Fruit fly (Drosophila melanogaster) whole organism, embryonic: ENCODE data around the gene Pop5.

Source experiments
- ATbp ChIP-seq: fragments of 200-800 bp; sonication (Bioruptor generic); optimal IDR thresholded peaks from 2 replicates; lab custom pipeline; 2017; ENCODE audit warnings: missing biosample characterization, mild to moderate bottlenecking, missing genetic modification characterization, missing genetic modification reagents
- Atf6 ChIP-seq: fragments of 200-800 bp; sonication (Bioruptor generic); IDR thresholded peaks from 2 replicates; pipeline ENCODE4 v1.3.6; 2022; ENCODE audit warnings: missing biosample characterization, missing genetic modification characterization
- Bteb2 ChIP-seq: fragments of 200-800 bp; sonication (Bioruptor generic); optimal IDR thresholded peaks from 2 replicates; lab custom pipeline; 2016; ENCODE audit warnings: missing biosample characterization, missing genetic modification characterization
- CG10543 ChIP-seq: fragments of 200-800 bp; sonication (Bioruptor generic); optimal IDR thresholded peaks from 3 replicates; lab custom pipeline; 2017; ENCODE audit warnings: missing biosample characterization, mild to moderate bottlenecking, missing genetic modification characterization, moderate library complexity
- CG11456 ChIP-seq: fragments of 200-800 bp; sonication (Bioruptor generic); IDR thresholded peaks from 3 replicates; pipeline ENCODE4 v1.3.6; 2022; ENCODE audit warnings: missing biosample characterization, missing genetic modification characterization
- CG12299 ChIP-seq: fragments of 200-800 bp; sonication (Bioruptor generic); optimal IDR thresholded peaks from 2 replicates; lab custom pipeline; 2018; ENCODE audit warnings: missing biosample characterization, mild to moderate bottlenecking, missing genetic modification characterization
- CG13296 ChIP-seq: fragments of 200-800 bp; sonication (Bioruptor generic); optimal IDR thresholded peaks from 3 replicates; lab custom pipeline; 2018; ENCODE audit warnings: missing biosample characterization, mild to moderate bottlenecking, missing genetic modification characterization
- CG13624 ChIP-seq: fragments of 200-800 bp; sonication (Bioruptor generic); optimal IDR thresholded peaks from 2 replicates; lab custom pipeline; 2016; ENCODE audit warnings: missing biosample characterization, missing genetic modification characterization
- CG17568 ChIP-seq: fragments of 200-800 bp; sonication (Bioruptor generic); optimal IDR thresholded peaks from 2 replicates; lab custom pipeline; 2018; ENCODE audit warnings: missing biosample characterization, mild to moderate bottlenecking, missing genetic modification characterization, moderate library complexity
- CG2129 ChIP-seq: fragments of 200-800 bp; sonication (Bioruptor generic); IDR thresholded peaks from 2 replicates; pipeline ENCODE4 v1.3.6; 2022; ENCODE audit warnings: missing biosample characterization, missing genetic modification characterization; ENCODE audit not compliant: partially characterized antibody
- CG31224 ChIP-seq: fragments of 200-800 bp; sonication (Bioruptor generic); IDR thresholded peaks from 2 replicates; pipeline ENCODE4 v1.3.6; 2022; ENCODE audit warnings: missing biosample characterization, missing genetic modification characterization
- CG32532 ChIP-seq: fragments of 200-800 bp; sonication (Bioruptor generic); IDR thresholded peaks from 2 replicates; pipeline ENCODE4 v1.3.6; 2022; ENCODE audit warnings: missing biosample characterization, missing genetic modification characterization
- CG3847 ChIP-seq: fragments of 200-800 bp; sonication (Bioruptor generic); IDR thresholded peaks from 2 replicates; pipeline ENCODE4 v1.3.6; 2022; ENCODE audit warnings: missing biosample characterization, missing genetic modification characterization
- CG5245 ChIP-seq: fragments of 200-800 bp; sonication (Bioruptor generic); optimal IDR thresholded peaks from 3 replicates; lab custom pipeline; 2016; ENCODE audit warnings: missing biosample characterization, missing genetic modification characterization
- CG7987 ChIP-seq: fragments of 200-800 bp; sonication (Bioruptor generic); optimal IDR thresholded peaks from 2 replicates; lab custom pipeline; 2018; ENCODE audit warnings: missing biosample characterization, mild to moderate bottlenecking, missing genetic modification characterization, moderate library complexity
- CG8290 ChIP-seq, 3 experiments: fragments of 200-800 bp; sonication (Bioruptor generic); optimal IDR thresholded peaks; 2 replicates each; lab custom pipeline; 2016 to 2019; ENCODE audit warnings: missing biosample characterization in 3 of 3, missing genetic modification characterization in 3 of 3, mild to moderate bottlenecking in 2 of 3, moderate library complexity in 1 of 3
- CG8359 ChIP-seq: fragments of 200-800 bp; sonication (Bioruptor generic); optimal IDR thresholded peaks from 2 replicates; lab custom pipeline; 2017; ENCODE audit warnings: missing biosample characterization, mild to moderate bottlenecking, missing genetic modification characterization, borderline replicate concordance
- CHES-1-like ChIP-seq: fragments of 200-800 bp; sonication (Bioruptor generic); optimal IDR thresholded peaks from 2 replicates; lab custom pipeline; 2016; ENCODE audit warnings: missing biosample characterization, missing genetic modification characterization
- Deaf1 ChIP-seq: fragments of 200-800 bp; optimal IDR thresholded peaks from 3 replicates; lab custom pipeline; 2019; ENCODE audit warnings: missing biosample characterization, mild to moderate bottlenecking, missing genetic modification characterization, moderate library complexity
- Fer2 ChIP-seq: fragments of 200-800 bp; sonication (Bioruptor generic); optimal IDR thresholded peaks from 2 replicates; lab custom pipeline; 2018; ENCODE audit warnings: missing biosample characterization, mild to moderate bottlenecking, missing genetic modification characterization, moderate library complexity
- Gsc ChIP-seq: fragments of 200-800 bp; sonication (Bioruptor generic); IDR thresholded peaks from 2 replicates; pipeline ENCODE4 v1.3.6; 2022; ENCODE audit warnings: missing biosample characterization, missing genetic modification characterization
- Gug ChIP-seq: fragments of 200-800 bp; sonication (Bioruptor generic); IDR thresholded peaks from 4 replicates; pipeline ENCODE4 v1.3.6; 2022; ENCODE audit warnings: missing biosample characterization, missing genetic modification characterization
- Hr51 ChIP-seq, 2 experiments: fragments of 200-800 bp; sonication (Bioruptor generic); optimal IDR thresholded peaks; 2 replicates in 1 of 2; 3 replicates in 1 of 2; lab custom pipeline; 2016 to 2018; ENCODE audit warnings: missing biosample characterization in 2 of 2, missing genetic modification characterization in 2 of 2, mild to moderate bottlenecking in 1 of 2, moderate library complexity in 1 of 2
- Med ChIP-seq: fragments of 200-800 bp; sonication (Bioruptor generic); peaks from one replicate; lab custom pipeline; 2016; ENCODE audit warnings: missing biosample characterization, missing genetic modification characterization, mild to moderate bottlenecking, inconsistent platforms, moderate library complexity
- Nf-YC ChIP-seq: fragments of 200-800 bp; optimal IDR thresholded peaks from 3 replicates; lab custom pipeline; 2019; ENCODE audit warnings: missing biosample characterization, mild to moderate bottlenecking, missing genetic modification characterization, moderate library complexity
- Optix ChIP-seq: fragments of 200-800 bp; sonication (Bioruptor generic); IDR thresholded peaks from 3 replicates; pipeline ENCODE4 v1.3.6; 2022; ENCODE audit warnings: missing biosample characterization, missing genetic modification characterization
- Ravus ChIP-seq: fragments of 200-800 bp; sonication (Bioruptor generic); IDR thresholded peaks from 2 replicates; pipeline ENCODE4 v1.3.6; 2022; ENCODE audit warnings: missing biosample characterization, missing genetic modification characterization
- Trl ChIP-seq, 3 experiments: fragments of >200 bp in 2 of 3; fragments of 200-800 bp in 1 of 3; sonication (Bioruptor generic) in 1 of 3; optimal IDR thresholded peaks; 2 replicates in 1 of 3; 3 replicates in 2 of 3; lab custom pipeline; 2016 to 2017; ENCODE audit warnings: missing biosample characterization in 1 of 3, missing genetic modification characterization in 1 of 3
- abd-A ChIP-seq: fragments of 200-800 bp; sonication (Bioruptor generic); optimal IDR thresholded peaks from 3 replicates; lab custom pipeline; 2019; ENCODE audit warnings: missing biosample characterization, mild to moderate bottlenecking, missing genetic modification characterization, moderate library complexity
- ap ChIP-seq: fragments of 200-800 bp; sonication (Bioruptor generic); IDR thresholded peaks from 2 replicates; pipeline ENCODE4 v1.3.6; 2022; ENCODE audit warnings: missing biosample characterization, missing genetic modification characterization
- br ChIP-seq: fragments of >200 bp; optimal IDR thresholded peaks from 2 replicates; lab custom pipeline; 2017
- croc ChIP-seq: fragments of 200-800 bp; sonication (Bioruptor generic); conservative IDR thresholded peaks from 3 replicates; pipeline ENCODE4 v1.3.6; 2022; ENCODE audit warnings: missing biosample characterization, missing genetic modification characterization
- cwo ChIP-seq: fragments of 200-800 bp; sonication (Bioruptor generic); optimal IDR thresholded peaks from 3 replicates; lab custom pipeline; 2017; ENCODE audit warnings: missing biosample characterization, missing genetic modification characterization, mild to moderate bottlenecking, moderate library complexity, missing genetic modification reagents
- ftz-f1 ChIP-seq: fragments of 200-800 bp; sonication (Bioruptor generic); optimal IDR thresholded peaks from 2 replicates; lab custom pipeline; 2016; ENCODE audit warnings: missing biosample characterization, missing genetic modification characterization
- fu2 ChIP-seq: fragments of 200-800 bp; sonication (Bioruptor generic); optimal IDR thresholded peaks from 2 replicates; lab custom pipeline; 2016; ENCODE audit warnings: missing biosample characterization, missing genetic modification characterization
- hkb ChIP-seq, 2 experiments: fragments of 200-800 bp in 1 of 2; fragments of >200 bp in 1 of 2; sonication (Bioruptor generic) in 1 of 2; IDR thresholded peaks in 1 of 2; optimal IDR thresholded peaks in 1 of 2; 2 replicates each; pipeline versions ENCODE4 v1.3.6 to Lab custom; 2017 to 2022; ENCODE audit warnings: missing biosample characterization in 1 of 2, missing genetic modification characterization in 1 of 2
- knrl ChIP-seq: fragments of 200-800 bp; sonication (Bioruptor generic); IDR thresholded peaks from 3 replicates; pipeline ENCODE4 v1.3.6; 2022; ENCODE audit warnings: missing biosample characterization, missing genetic modification characterization; ENCODE audit not compliant: partially characterized antibody
- lov ChIP-seq, 2 experiments: fragments of 200-800 bp in 1 of 2; fragments of >200 bp in 1 of 2; sonication (Bioruptor generic) in 1 of 2; IDR thresholded peaks in 1 of 2; optimal IDR thresholded peaks in 1 of 2; 2 replicates in 1 of 2; 3 replicates in 1 of 2; pipeline versions ENCODE4 v1.3.6 to Lab custom; 2017 to 2022; ENCODE audit warnings: missing biosample characterization in 1 of 2, missing genetic modification characterization in 1 of 2
- pan ChIP-seq, 4 experiments: fragments of >200 bp in 3 of 4; fragments of 200-800 bp in 1 of 4; sonication (Bioruptor generic) in 1 of 4; optimal IDR thresholded peaks in 3 of 4; IDR thresholded peaks in 1 of 4; 2 replicates each; pipeline versions ENCODE4 v1.3.6 to Lab custom; 2017 to 2022; ENCODE audit warnings: missing biosample characterization in 2 of 4, missing genetic modification characterization in 2 of 4, mixed read lengths in 1 of 4
- salm ChIP-seq: fragments of 200-800 bp; sonication (Bioruptor generic); optimal IDR thresholded peaks from 2 replicates; lab custom pipeline; 2018; ENCODE audit warnings: missing biosample characterization, mild to moderate bottlenecking, missing genetic modification characterization
- sens ChIP-seq: fragments of 200-800 bp; sonication (Bioruptor generic); peaks from one replicate; lab custom pipeline; 2016; ENCODE audit warnings: missing biosample characterization, missing genetic modification characterization
- sim ChIP-seq: fragments of 200-800 bp; sonication (Bioruptor generic); IDR thresholded peaks from 2 replicates; pipeline ENCODE4 v1.3.6; 2022; ENCODE audit warnings: missing biosample characterization, missing genetic modification characterization
- ssp ChIP-seq: fragments of 200-800 bp; sonication (Bioruptor generic); IDR thresholded peaks from 2 replicates; pipeline ENCODE4 v1.3.6; 2022; ENCODE audit warnings: missing biosample characterization, missing genetic modification characterization
- sug ChIP-seq: fragments of 200-800 bp; optimal IDR thresholded peaks from 2 replicates; lab custom pipeline; 2019; ENCODE audit warnings: missing biosample characterization, mild to moderate bottlenecking, missing genetic modification characterization, moderate library complexity

Pop5 gene

DNA sequence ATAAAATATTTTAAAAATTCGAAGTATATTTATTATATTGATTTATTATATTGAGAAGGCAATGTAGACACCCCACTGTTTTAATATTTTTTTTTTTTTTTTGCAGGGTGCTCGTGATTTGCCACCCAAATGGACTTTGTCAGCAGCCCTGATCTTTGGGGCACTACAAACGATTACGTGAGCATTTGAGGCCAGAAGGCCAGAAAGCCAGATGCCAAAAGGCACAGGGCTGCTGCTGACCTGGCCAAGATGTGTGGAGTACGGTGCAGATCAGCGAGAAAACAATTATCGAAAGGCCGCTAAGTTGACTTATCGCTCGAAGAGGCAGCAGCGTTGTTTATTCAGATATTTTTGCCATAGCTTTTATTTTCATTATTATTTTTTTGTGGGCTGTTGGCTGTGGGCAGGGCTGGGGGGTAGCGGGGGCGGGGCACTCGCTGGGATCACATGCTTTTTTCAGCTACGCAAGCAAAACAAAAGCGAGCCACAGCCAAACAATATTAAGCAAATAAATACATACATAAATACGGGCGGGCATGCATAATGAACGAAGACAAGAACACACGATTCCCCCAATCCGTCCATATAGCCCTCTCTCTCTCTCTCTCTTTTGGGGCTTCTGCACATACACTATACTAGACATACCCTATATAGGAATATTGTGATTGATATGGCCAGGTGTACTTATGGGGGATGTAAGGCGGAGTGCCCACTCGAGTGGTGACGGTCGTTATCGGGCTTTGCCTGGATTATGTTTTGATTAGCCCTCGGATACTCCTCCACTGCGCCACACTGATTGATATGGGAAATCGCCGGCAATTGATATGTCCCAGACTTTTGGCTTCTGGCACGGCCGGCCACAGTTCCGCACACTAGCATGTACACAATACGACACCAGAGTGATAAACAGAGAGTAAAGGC is 41.3 kb downstream of the Pop5 start (continued):
- TF ChIP-seq sens (GFP tag; lab: Kevin White, UChicago), result no peak
- no peak for TF ChIP-seq pan (optimal IDR thresholded peaks at IDR 0.05; lab: Kevin White, UChicago)
- no peak for TF ChIP-seq pan (GFP tag; optimal IDR thresholded peaks at IDR 0.05 in 1 of 2, IDR thresholded peaks at IDR 0.05 in 1 of 2)
- no peak for TF ChIP-seq Gug (GFP tag; lab: Robert Waterston, UW)
- peak; percentile 62 for TF ChIP-seq abd-A (tag; lab: Kevin White, UChicago)
- TF ChIP-seq CG3847 (GFP tag; lab: Robert Waterston, UW), result no peak
- no peak for TF ChIP-seq CG13624 (GFP tag; lab: Kevin White, UChicago)
- no peak for TF ChIP-seq knrl (GFP tag; lab: Robert Waterston, UW)
- TF ChIP-seq CHES-1-like (GFP tag; lab: Kevin White, UChicago), result no peak
- TF ChIP-seq br (lab: Kevin White, UChicago), result no peak
- TF ChIP-seq CG2129, result no peak
- TF ChIP-seq ap (GFP tag; lab: Robert Waterston, UW), result no peak
- TF ChIP-seq Trl (optimal IDR thresholded peaks at IDR 0.05; lab: Kevin White, UChicago), result peak in 1 of 2 experiments; percentile 21
- TF ChIP-seq Trl (GFP tag; optimal IDR thresholded peaks at IDR 0.05; lab: Kevin White, UChicago), result no peak
- no peak for TF ChIP-seq Gsc
- TF ChIP-seq sim, result no peak
- TF ChIP-seq CG8359, result peak; percentile 33
- TF ChIP-seq hkb (optimal IDR thresholded peaks at IDR 0.05; lab: Kevin White, UChicago), result no peak
- no peak for TF ChIP-seq hkb (GFP tag; IDR thresholded peaks at IDR 0.05; lab: Robert Waterston, UW)

DNA sequence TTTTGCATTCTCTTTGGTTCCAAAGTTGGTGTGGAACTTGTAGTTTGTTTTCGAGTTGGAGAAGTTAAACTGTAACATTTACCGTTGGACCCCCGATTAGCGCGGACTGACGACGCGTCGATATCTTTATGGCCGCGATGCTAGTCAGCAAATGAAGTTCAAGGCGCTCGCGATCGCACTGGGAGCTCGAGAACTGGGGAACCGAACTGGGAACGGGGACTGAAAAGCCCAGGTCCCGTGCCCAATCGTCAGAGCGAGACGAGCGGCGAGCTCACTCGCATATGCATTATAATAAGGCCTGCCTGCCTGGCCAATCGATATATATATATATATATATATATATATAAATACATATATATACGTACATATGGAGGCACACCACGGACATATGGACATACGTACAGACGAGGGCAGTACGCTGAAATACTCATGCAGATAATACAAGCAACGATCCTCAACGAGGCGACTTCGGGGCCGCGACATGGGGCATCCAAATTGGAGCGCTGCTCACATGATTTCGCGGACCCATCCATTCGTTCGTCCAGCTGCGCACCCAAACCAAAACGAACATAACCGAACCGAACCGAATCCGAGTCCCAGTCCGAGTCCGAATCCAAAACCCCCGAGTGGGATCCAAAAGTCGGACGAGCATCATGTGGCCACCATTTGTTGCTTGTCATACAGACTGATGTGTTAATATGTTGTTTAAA is 42.5 kb downstream of the Pop5 start:
- TF ChIP-seq Atf6 (GFP tag; lab: Robert Waterston, UW) (no peak), cwo (GFP tag; lab: Kevin White, UChicago) (peak; percentile 31), sug (tag; lab: Kevin White, UChicago) (peak; percentile 2), Deaf1 (tag; lab: Kevin White, UChicago) (peak; percentile 92), ssp (no peak), Fer2 (tag; lab: Kevin White, UChicago) (no peak), Bteb2 (GFP tag; lab: Kevin White, UChicago) (no peak), CG31224 (0 out of 2 replicates have a peak, but pooled peaks have one; percentile 9), Med (GFP tag; lab: Kevin White, UChicago) (peak; percentile 52), CG10543 (GFP tag; lab: Kevin White, UChicago) (peak; percentile 85), Nf-YC (tag; lab: Kevin White, UChicago) (peak; percentile 10), CG8290 (GFP tag; optimal IDR thresholded peaks at IDR 0.05; lab: Kevin White, UChicago) (no peak), CG8290 (tag; optimal IDR thresholded peaks at IDR 0.05; lab: Kevin White, UChicago) (peak in 1 of 2 experiments; percentile 55), Optix (GFP tag; lab: Robert Waterston, UW) (0 out of 3 replicates have a peak, but pooled peaks have one; percentile 11), CG32532 (GFP tag; lab: Robert Waterston, UW) (0 out of 2 replicates have a peak, but pooled peaks have one; percentile 14), CG13296 (GFP tag; lab: Kevin White, UChicago) (no peak), CG7987 (GFP tag; lab: Kevin White, UChicago) (no peak), sens (GFP tag; lab: Kevin White, UChicago) (peak; percentile 14)

DNA sequence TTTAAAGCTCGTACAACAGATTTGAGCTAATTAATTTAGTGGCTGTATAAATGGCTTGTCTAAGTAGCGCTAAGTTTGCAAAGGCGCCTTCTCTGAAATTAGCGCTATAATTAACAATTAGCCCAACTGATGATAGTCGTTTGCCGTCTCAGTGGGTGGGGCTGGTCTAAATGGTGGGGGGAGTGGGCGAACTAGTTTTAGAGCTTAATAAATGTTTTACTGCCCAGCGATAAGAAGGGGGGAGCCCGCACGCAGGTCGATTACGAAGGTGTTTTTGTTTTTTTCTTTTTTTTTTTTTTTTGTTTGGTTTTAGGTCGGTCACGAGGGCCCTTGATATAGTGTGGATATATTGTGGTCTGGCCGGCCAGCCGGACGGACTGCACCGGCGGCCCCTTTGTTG is 43.8 kb downstream of the Pop5 start:
- TF ChIP-seq fu2 (no peak), Ravus (no peak), CG11456 (GFP tag; lab: Robert Waterston, UW) (0 out of 3 replicates have a peak, but pooled peaks have one; percentile 11), ftz-f1 (no peak), CG5245 (no peak), CG12299 (tag; lab: Kevin White, UChicago) (no peak), ATbp (GFP tag; lab: Kevin White, UChicago) (no peak), lov (optimal IDR thresholded peaks at IDR 0.05; lab: Kevin White, UChicago) (no peak), lov (GFP tag; IDR thresholded peaks at IDR 0.05; lab: Robert Waterston, UW) (no peak), croc (GFP tag; lab: Robert Waterston, UW) (no peak), salm (tag; lab: Kevin White, UChicago) (no peak), Hr51 (GFP tag; optimal IDR thresholded peaks at IDR 0.05; lab: Kevin White, UChicago) (peak in 1 of 2 experiments; percentile 8), CG17568 (GFP tag; lab: Kevin White, UChicago) (no peak)
